Fruit fly (Drosophila melanogaster) whole organism, pupa: Measurements from ENCODE around the gene Mettl3.

Experiments
- CG13204 ChIP-seq: fragments of 200-800 bp; sonication (Bioruptor generic); optimal IDR thresholded peaks from 2 replicates; lab custom pipeline; 2018; ENCODE audit warnings: missing biosample characterization, mild to moderate bottlenecking, missing genetic modification characterization, moderate library complexity
- CG34367 ChIP-seq: fragments of 200-800 bp; sonication (Bioruptor generic); optimal IDR thresholded peaks from 2 replicates; lab custom pipeline; 2018; ENCODE audit warnings: missing biosample characterization, mild to moderate bottlenecking, missing genetic modification characterization
- Pif1B ChIP-seq: fragments of 200-800 bp; sonication (Bioruptor generic); optimal IDR thresholded peaks from 3 replicates; lab custom pipeline; 2016; ENCODE audit warnings: missing biosample characterization, missing genetic modification characterization

DNA sequence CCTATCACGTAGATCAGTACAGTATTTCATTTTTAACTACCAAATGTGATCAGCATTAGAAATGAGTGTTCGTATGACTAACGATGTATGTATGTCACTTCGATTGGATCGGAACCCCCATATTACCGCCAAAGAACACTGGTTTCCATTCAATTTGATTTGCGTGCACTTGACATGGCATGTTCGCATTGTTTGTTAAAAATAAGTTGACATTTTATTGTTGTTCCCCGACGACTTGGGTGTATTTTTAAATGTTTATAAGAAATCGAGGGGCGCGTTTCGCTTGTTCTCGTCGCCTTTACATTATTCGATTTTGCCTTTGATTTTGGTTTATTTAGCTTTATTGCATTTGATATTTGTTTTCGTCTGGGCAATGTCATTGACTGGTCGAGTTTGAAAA is 16.5 kb upstream of the Mettl3 start:
- TF ChIP-seq Pif1B (GFP tag; lab: Kevin White, UChicago) (no peak), CG13204 (GFP tag; lab: Kevin White, UChicago) (no peak), CG34367 (tag; lab: Kevin White, UChicago) (no peak)
